Worm (Caenorhabditis elegans): ENCODE results near the gene cct-5.
A peak's percentile ranks its signal among the peaks of the same experiment; 100 is the strongest.

Gene cct-5

DNA sequence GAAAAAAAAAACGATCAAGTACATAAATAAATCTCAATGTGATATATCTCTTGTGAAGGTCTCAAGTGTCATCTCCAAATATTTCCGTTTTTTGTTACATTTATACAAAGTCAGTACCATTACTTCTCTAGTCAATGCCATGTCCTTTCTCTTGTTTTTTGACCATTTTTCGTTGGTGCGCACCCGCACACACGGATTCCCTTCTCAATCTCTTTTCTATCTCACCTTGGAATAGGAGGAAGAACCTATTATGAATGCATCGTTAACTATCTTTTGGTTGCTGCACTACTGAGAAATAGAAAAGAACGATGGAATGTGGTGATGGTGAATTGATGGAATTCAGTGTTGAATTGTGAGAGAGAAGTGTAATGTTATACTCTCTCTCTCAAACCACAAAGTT lies 9.9 kb upstream of the cct-5 start:
- TF ChIP-seq nhr-43 (tag; optimal IDR thresholded peaks at IDR 0.05; ENCODE audit: poor library complexity, severe bottlenecking), result no peak
- no peak for TF ChIP-seq elt-1 (tag; optimal IDR thresholded peaks at IDR 0.05)
- TF ChIP-seq ama-1 (optimal IDR thresholded peaks at IDR 0.05), result no peak
- TF ChIP-seq nhr-12 (tag; optimal IDR thresholded peaks at IDR 0.05), result no peak
- no peak for TF ChIP-seq fkh-10 (GFP tag; optimal IDR thresholded peaks at IDR 0.05)
- TF ChIP-seq ceh-82 (tag; optimal IDR thresholded peaks at IDR 0.05), result no peak
- no peak for TF ChIP-seq zag-1 (tag; optimal IDR thresholded peaks at IDR 0.05)
- no peak for TF ChIP-seq fkh-2 (tag; optimal IDR thresholded peaks at IDR 0.05)
- no peak for TF ChIP-seq sea-2 (GFP tag; optimal IDR thresholded peaks at IDR 0.05)
- TF ChIP-seq eor-1 (tag; optimal IDR thresholded peaks at IDR 0.05), result no peak
- no peak for TF ChIP-seq pha-4 (tag; optimal IDR thresholded peaks at IDR 0.05)
- no peak for TF ChIP-seq snpc-4 (tag; optimal IDR thresholded peaks at IDR 0.05)
- no peak for TF ChIP-seq nhr-77 (tag; optimal IDR thresholded peaks at IDR 0.05)
- TF ChIP-seq lin-39 (tag; optimal IDR thresholded peaks at IDR 0.05), result no peak
- no peak for TF ChIP-seq nhr-28 (tag; optimal IDR thresholded peaks at IDR 0.05)
- no peak for TF ChIP-seq mml-1 (tag; optimal IDR thresholded peaks at IDR 0.05)

DNA sequence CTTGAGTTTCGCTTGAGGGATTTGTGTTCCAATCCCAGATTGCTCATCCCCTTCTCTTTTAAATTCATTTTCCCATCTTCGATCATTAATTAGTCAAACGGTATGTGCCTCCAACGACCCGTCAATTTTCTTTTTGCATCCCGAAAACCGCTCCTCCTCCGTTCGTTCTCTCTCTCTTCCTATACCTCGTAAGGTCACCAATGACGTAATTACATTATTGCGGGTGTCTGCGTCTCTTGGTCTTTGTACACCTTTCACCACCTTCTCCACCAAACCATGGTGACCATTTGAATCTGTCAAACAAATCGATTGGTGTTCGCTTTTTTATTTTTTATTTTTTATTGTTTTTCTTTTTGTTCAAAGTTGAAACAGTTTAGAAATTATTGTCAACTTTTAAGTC lies 7.3 kb upstream of the cct-5 start:
- TF ChIP-seq pqm-1 (tag; optimal IDR thresholded peaks at IDR 0.05), result no peak
- no peak for TF ChIP-seq nhr-77 (tag; optimal IDR thresholded peaks at IDR 0.05)
- TF ChIP-seq ztf-11 (tag; optimal IDR thresholded peaks at IDR 0.05), result no peak
- TF ChIP-seq eor-1 (tag; optimal IDR thresholded peaks at IDR 0.05), result no peak
- no peak for TF ChIP-seq nhr-237 (tag; optimal IDR thresholded peaks at IDR 0.05)
- no peak for TF ChIP-seq pha-4 (tag; optimal IDR thresholded peaks at IDR 0.05)
- TF ChIP-seq ceh-82 (tag; optimal IDR thresholded peaks at IDR 0.05), result no peak
- TF ChIP-seq elt-3 (tag; optimal IDR thresholded peaks at IDR 0.05), result no peak
- TF ChIP-seq tbx-2 (tag; optimal IDR thresholded peaks at IDR 0.05), result no peak
- no peak for TF ChIP-seq jun-1 (tag; optimal IDR thresholded peaks at IDR 0.05)
- TF ChIP-seq ceh-9 (tag; optimal IDR thresholded peaks at IDR 0.05), result no peak
- TF ChIP-seq unc-39 (tag; optimal IDR thresholded peaks at IDR 0.05), result no peak
- TF ChIP-seq nhr-28 (tag; optimal IDR thresholded peaks at IDR 0.05), result no peak

DNA sequence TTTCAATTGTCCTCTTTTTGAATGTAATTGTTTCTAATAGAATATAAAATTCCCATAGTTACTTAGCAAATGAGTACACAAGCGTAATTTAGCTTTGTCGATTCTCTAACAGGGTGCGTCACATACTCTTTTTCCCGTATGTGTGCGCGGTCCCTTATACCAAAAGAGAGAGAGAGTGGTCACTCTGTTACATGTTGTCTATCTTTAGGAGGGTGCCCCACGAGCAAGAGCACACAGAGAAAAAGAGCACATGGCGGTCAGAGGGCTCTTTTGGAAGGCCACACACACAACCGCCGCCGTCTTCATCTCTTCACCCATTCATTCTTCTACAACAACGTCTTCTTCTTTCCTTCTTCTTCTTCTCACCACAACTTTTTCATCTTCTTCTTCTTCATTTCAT lies 6.0 kb upstream of the cct-5 start:
- no peak for TF ChIP-seq nhr-43 (tag; optimal IDR thresholded peaks at IDR 0.05; ENCODE audit: poor library complexity, severe bottlenecking)
- TF ChIP-seq fkh-2 (tag; optimal IDR thresholded peaks at IDR 0.05), result no peak
- TF ChIP-seq aly-2 (tag; optimal IDR thresholded peaks at IDR 0.05), result no peak
- no peak for TF ChIP-seq zag-1 (tag; optimal IDR thresholded peaks at IDR 0.05)
- TF ChIP-seq lin-39 (tag; optimal IDR thresholded peaks at IDR 0.05), result peak; percentile 44
- TF ChIP-seq nfya-1 (tag; optimal IDR thresholded peaks at IDR 0.05; ENCODE audit: insufficient read depth), result peak; percentile 53
- no peak for TF ChIP-seq nhr-11 (tag; optimal IDR thresholded peaks at IDR 0.05)
- TF ChIP-seq nhr-28 (tag; optimal IDR thresholded peaks at IDR 0.05), result no peak
- peak; percentile 28 for TF ChIP-seq pha-4 (tag; optimal IDR thresholded peaks at IDR 0.05)
- TF ChIP-seq hmg-11 (tag; optimal IDR thresholded peaks at IDR 0.05), result peak; percentile 49
- no peak for TF ChIP-seq nhr-67 (tag; optimal IDR thresholded peaks at IDR 0.05)
- no peak for TF ChIP-seq lsy-12 (tag; optimal IDR thresholded peaks at IDR 0.05)
- no peak for TF ChIP-seq ceh-9 (tag; optimal IDR thresholded peaks at IDR 0.05)

DNA sequence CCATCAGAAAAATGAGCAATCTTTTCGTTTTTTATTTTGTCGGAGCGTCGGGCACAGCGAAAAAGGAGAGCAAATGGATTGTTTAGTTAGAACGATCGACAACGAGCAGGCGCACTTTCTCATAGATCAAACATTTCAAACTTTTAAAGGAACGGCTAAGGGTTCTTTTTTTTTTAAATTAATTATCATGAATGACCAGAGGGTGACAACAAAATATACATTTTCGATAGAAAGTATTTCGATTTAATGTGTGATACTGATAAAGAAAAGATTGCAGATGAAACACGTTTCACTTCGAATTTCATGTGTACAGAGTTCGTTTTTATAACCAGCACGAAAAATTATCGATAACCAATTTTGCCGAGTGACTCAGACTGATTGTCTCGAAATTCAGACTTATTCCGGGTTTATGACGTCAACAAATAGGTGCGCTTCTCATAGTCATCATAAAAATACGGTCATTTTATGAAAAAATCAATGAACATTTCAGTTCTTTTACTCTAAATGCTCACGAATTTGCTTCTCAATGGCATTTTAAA lies 1.3 kb downstream of the cct-5 start:
- TF ChIP-seq nhr-237 (tag; optimal IDR thresholded peaks at IDR 0.05), result no peak
- TF ChIP-seq skn-1 (tag; optimal IDR thresholded peaks at IDR 0.05), result no peak
- TF ChIP-seq ZK546.5 (tag; optimal IDR thresholded peaks at IDR 0.05), result no peak
- TF ChIP-seq lin-15B (tag; optimal IDR thresholded peaks at IDR 0.05), result no peak
- TF ChIP-seq nhr-43 (tag; optimal IDR thresholded peaks at IDR 0.05; ENCODE audit: poor library complexity, severe bottlenecking), result no peak
- no peak for TF ChIP-seq ztf-11 (tag; optimal IDR thresholded peaks at IDR 0.05)
- TF ChIP-seq elt-2 (tag; optimal IDR thresholded peaks at IDR 0.05), result peak; percentile 74
- no peak for TF ChIP-seq ztf-4 (tag; optimal IDR thresholded peaks at IDR 0.05)
- peak; percentile 12 for TF ChIP-seq jun-1 (tag; optimal IDR thresholded peaks at IDR 0.05)
- no peak for TF ChIP-seq tbx-2 (tag; optimal IDR thresholded peaks at IDR 0.05)
- TF ChIP-seq pqm-1 (tag; optimal IDR thresholded peaks at IDR 0.05), result peak; percentile 90
- no peak for TF ChIP-seq ceh-9 (tag; optimal IDR thresholded peaks at IDR 0.05)
- TF ChIP-seq nhr-11 (tag; optimal IDR thresholded peaks at IDR 0.05), result no peak
- no peak for TF ChIP-seq nhr-25 (tag; optimal IDR thresholded peaks at IDR 0.05)

All from whole organism, L3 larva.